Worm (Caenorhabditis elegans): Measurements from ENCODE around the gene decr-1.2.

ce11 chrII:8588442-8588841 is 43.0 kb downstream of the decr-1.2 start:
- TF ChIP-seq mab-5 (tag; optimal IDR thresholded peaks at IDR 0.05) (no peak), ham-2 (GFP tag; optimal IDR thresholded peaks at IDR 0.05) (no peak), blmp-1 (tag; optimal IDR thresholded peaks at IDR 0.05) (no peak), ceh-43 (GFP tag; optimal IDR thresholded peaks at IDR 0.05) (no peak), snpc-4 (tag; optimal IDR thresholded peaks at IDR 0.05) (no peak), nhr-76 (tag; optimal IDR thresholded peaks at IDR 0.05) (no peak), nhr-12 (tag; optimal IDR thresholded peaks at IDR 0.05) (no peak), nhr-237 (tag; optimal IDR thresholded peaks at IDR 0.05) (no peak), elt-3 (tag; optimal IDR thresholded peaks at IDR 0.05) (no peak), nhr-2 (tag; optimal IDR thresholded peaks at IDR 0.05) (no peak), sptf-1 (tag; optimal IDR thresholded peaks at IDR 0.05) (no peak)

Measured in whole organism, mixed stage, embryonic.